Worm (Caenorhabditis elegans): ENCODE results near the gene gst-7.

ce11 chrII:4884403-4884802, 2.5 kb downstream of the gst-7 start:
- TF ChIP-seq lim-7 (GFP tag; IDR thresholded peaks at IDR 0.05) (no peak), php-3 (GFP tag; IDR thresholded peaks at IDR 0.05) (no peak), madf-5 (GFP tag; IDR thresholded peaks at IDR 0.05) (no peak)

Measured in whole organism, L4 larva.